Fruit fly (Drosophila melanogaster) whole organism, embryonic: ENCODE measurements around the gene Chchd2.

Experiments
- Bgb ChIP-seq: fragments of 200-800 bp; sonication (Bioruptor generic); IDR thresholded peaks from 2 replicates; pipeline ENCODE4 v1.3.6; 2022; ENCODE audit warnings: missing biosample characterization, missing genetic modification characterization; ENCODE audit not compliant: partially characterized antibody
- CG11456 ChIP-seq: fragments of 200-800 bp; sonication (Bioruptor generic); IDR thresholded peaks from 3 replicates; pipeline ENCODE4 v1.3.6; 2022; ENCODE audit warnings: missing biosample characterization, missing genetic modification characterization
- CG11504 ChIP-seq: fragments of 200-800 bp; sonication (Bioruptor generic); optimal IDR thresholded peaks from 3 replicates; lab custom pipeline; 2019; ENCODE audit warnings: missing biosample characterization, mild to moderate bottlenecking, missing genetic modification characterization, moderate library complexity
- CG12104 ChIP-seq: fragments of 200-800 bp; sonication (Bioruptor generic); optimal IDR thresholded peaks from 3 replicates; lab custom pipeline; 2016; ENCODE audit warnings: missing biosample characterization, missing genetic modification characterization
- CG12219 ChIP-seq: fragments of 200-800 bp; sonication (Bioruptor generic); optimal IDR thresholded peaks from 3 replicates; lab custom pipeline; 2018; ENCODE audit warnings: missing biosample characterization, mild to moderate bottlenecking, missing genetic modification characterization
- CG14667 ChIP-seq: fragments of 200-800 bp; sonication (Bioruptor generic); IDR thresholded peaks from 2 replicates; pipeline ENCODE4 v1.3.6; 2022; ENCODE audit warnings: missing biosample characterization, missing genetic modification characterization
- CG17186 ChIP-seq: fragments of 200-800 bp; sonication (Bioruptor generic); optimal IDR thresholded peaks from 3 replicates; lab custom pipeline; 2017; ENCODE audit warnings: missing biosample characterization, missing genetic modification reagents, missing genetic modification characterization
- CG17568 ChIP-seq: fragments of 200-800 bp; sonication (Bioruptor generic); optimal IDR thresholded peaks from 2 replicates; lab custom pipeline; 2018; ENCODE audit warnings: missing biosample characterization, mild to moderate bottlenecking, missing genetic modification characterization, moderate library complexity
- CG17912 ChIP-seq: fragments of 200-800 bp; sonication (Bioruptor generic); optimal IDR thresholded peaks from 2 replicates; lab custom pipeline; 2018; ENCODE audit warnings: missing biosample characterization, mild to moderate bottlenecking, missing genetic modification characterization
- CG2712 ChIP-seq: fragments of 200-800 bp; optimal IDR thresholded peaks from 3 replicates; lab custom pipeline; 2019; ENCODE audit warnings: missing biosample characterization, mild to moderate bottlenecking, missing genetic modification characterization, moderate library complexity
- CG3281 ChIP-seq: fragments of 200-800 bp; sonication (Bioruptor generic); optimal IDR thresholded peaks from 3 replicates; lab custom pipeline; 2017; ENCODE audit warnings: missing biosample characterization, mild to moderate bottlenecking, missing genetic modification characterization
- CG34224 ChIP-seq: fragments of 200-800 bp; sonication (Bioruptor generic); IDR thresholded peaks from 3 replicates; pipeline ENCODE4 v1.3.6; 2022; ENCODE audit warnings: missing biosample characterization, missing genetic modification characterization; ENCODE audit not compliant: partially characterized antibody
- CG3995 ChIP-seq: fragments of 200-800 bp; sonication (Bioruptor generic); optimal IDR thresholded peaks from 3 replicates; lab custom pipeline; 2016; ENCODE audit warnings: missing biosample characterization, missing genetic modification characterization
- CG4328 ChIP-seq: fragments of 200-800 bp; sonication (Bioruptor generic); optimal IDR thresholded peaks from 3 replicates; lab custom pipeline; 2017; ENCODE audit warnings: missing biosample characterization, missing genetic modification reagents, missing genetic modification characterization
- CG4424 ChIP-seq: fragments of 200-800 bp; sonication (Bioruptor generic); optimal IDR thresholded peaks from 3 replicates; lab custom pipeline; 2016; ENCODE audit warnings: missing biosample characterization, missing genetic modification characterization
- CG6254 ChIP-seq: fragments of 200-800 bp; sonication (Bioruptor generic); optimal IDR thresholded peaks from 3 replicates; lab custom pipeline; 2017; ENCODE audit warnings: mild to moderate bottlenecking, missing biosample characterization, missing genetic modification reagents, missing genetic modification characterization
- CG6272 ChIP-seq: fragments of 200-800 bp; sonication (Bioruptor generic); IDR thresholded peaks from 2 replicates; pipeline ENCODE4 v1.3.6; 2022; ENCODE audit warnings: missing biosample characterization, missing genetic modification characterization
- CG9609 ChIP-seq: fragments of 200-800 bp; sonication (Bioruptor generic); optimal IDR thresholded peaks from 3 replicates; lab custom pipeline; 2016; ENCODE audit warnings: missing biosample characterization, missing genetic modification characterization
- Dip2 ChIP-seq: fragments of 200-800 bp; sonication (Bioruptor generic); IDR thresholded peaks from 2 replicates; pipeline ENCODE4 v1.3.6; 2022; ENCODE audit warnings: missing biosample characterization, missing genetic modification characterization
- Fer2 ChIP-seq: fragments of 200-800 bp; sonication (Bioruptor generic); optimal IDR thresholded peaks from 2 replicates; lab custom pipeline; 2018; ENCODE audit warnings: missing biosample characterization, mild to moderate bottlenecking, missing genetic modification characterization, moderate library complexity
- Hand ChIP-seq: fragments of 200-800 bp; sonication (Bioruptor generic); optimal IDR thresholded peaks from 2 replicates; lab custom pipeline; 2017; ENCODE audit warnings: mild to moderate bottlenecking, missing biosample characterization, missing genetic modification reagents, missing genetic modification characterization
- HmgD ChIP-seq: fragments of 200-800 bp; sonication (Bioruptor generic); optimal IDR thresholded peaks from 3 replicates; lab custom pipeline; 2016; ENCODE audit warnings: missing biosample characterization, missing genetic modification characterization
- TFAM ChIP-seq: fragments of 200-800 bp; sonication (Bioruptor generic); optimal IDR thresholded peaks from 2 replicates; lab custom pipeline; 2017; ENCODE audit warnings: missing biosample characterization, missing genetic modification characterization, inconsistent platforms
- Usf ChIP-seq: fragments of 200-800 bp; sonication (Bioruptor generic); optimal IDR thresholded peaks from 2 replicates; lab custom pipeline; 2017; ENCODE audit warnings: missing genotype, missing biosample characterization, missing genetic modification characterization
- Xbp1 ChIP-seq: fragments of 200-800 bp; sonication (Bioruptor generic); optimal IDR thresholded peaks from 3 replicates; lab custom pipeline; 2016; ENCODE audit warnings: missing biosample characterization, mild to moderate bottlenecking, missing genetic modification characterization
- ap ChIP-seq: fragments of 200-800 bp; sonication (Bioruptor generic); IDR thresholded peaks from 2 replicates; pipeline ENCODE4 v1.3.6; 2022; ENCODE audit warnings: missing biosample characterization, missing genetic modification characterization
- br ChIP-seq: fragments of >200 bp; optimal IDR thresholded peaks from 2 replicates; lab custom pipeline; 2017
- bsh ChIP-seq, 2 experiments: fragments of 200-800 bp; sonication (Bioruptor generic); optimal IDR thresholded peaks; 2 replicates each; lab custom pipeline; 2017 to 2018; ENCODE audit warnings: mild to moderate bottlenecking in 2 of 2, missing biosample characterization in 2 of 2, missing genetic modification characterization in 2 of 2, moderate library complexity in 1 of 2
- fd64A ChIP-seq: fragments of 200-800 bp; sonication (Bioruptor generic); optimal IDR thresholded peaks from 3 replicates; lab custom pipeline; 2018; ENCODE audit warnings: missing biosample characterization, mild to moderate bottlenecking, missing genetic modification characterization
- gem ChIP-seq: fragments of 200-800 bp; sonication (Bioruptor generic); optimal IDR thresholded peaks from 2 replicates; lab custom pipeline; 2019; ENCODE audit warnings: missing biosample characterization, mild to moderate bottlenecking, missing genetic modification characterization, moderate library complexity
- her ChIP-seq: fragments of 200-800 bp; sonication (Bioruptor generic); optimal IDR thresholded peaks from 2 replicates; lab custom pipeline; 2016; ENCODE audit warnings: missing biosample characterization, missing genetic modification characterization
- hkb ChIP-seq, 2 experiments: fragments of 200-800 bp in 1 of 2; fragments of >200 bp in 1 of 2; sonication (Bioruptor generic) in 1 of 2; IDR thresholded peaks in 1 of 2; optimal IDR thresholded peaks in 1 of 2; 2 replicates each; pipeline versions ENCODE4 v1.3.6 to Lab custom; 2017 to 2022; ENCODE audit warnings: missing biosample characterization in 1 of 2, missing genetic modification characterization in 1 of 2
- kah ChIP-seq: fragments of 200-800 bp; sonication (Bioruptor generic); optimal IDR thresholded peaks from 2 replicates; lab custom pipeline; 2018; ENCODE audit warnings: missing biosample characterization, mild to moderate bottlenecking, missing genetic modification characterization
- knrl ChIP-seq: fragments of 200-800 bp; sonication (Bioruptor generic); IDR thresholded peaks from 3 replicates; pipeline ENCODE4 v1.3.6; 2022; ENCODE audit warnings: missing biosample characterization, missing genetic modification characterization; ENCODE audit not compliant: partially characterized antibody
- lmd ChIP-seq: fragments of 200-800 bp; sonication (Bioruptor generic); IDR thresholded peaks from 2 replicates; pipeline ENCODE4 v1.3.6; 2022; ENCODE audit warnings: missing biosample characterization, missing genetic modification characterization
- nau ChIP-seq: fragments of 200-800 bp; sonication (Bioruptor generic); optimal IDR thresholded peaks from 3 replicates; lab custom pipeline; 2017; ENCODE audit warnings: missing biosample characterization, mild to moderate bottlenecking, missing genetic modification characterization, missing genetic modification reagents
- nmo ChIP-seq: fragments of 200-800 bp; sonication (Bioruptor generic); optimal IDR thresholded peaks from 2 replicates; lab custom pipeline; 2018; ENCODE audit warnings: missing biosample characterization, mild to moderate bottlenecking, missing genetic modification characterization, moderate library complexity
- pzg ChIP-seq: fragments of 200-800 bp; sonication (Bioruptor generic); optimal IDR thresholded peaks from 3 replicates; lab custom pipeline; 2018; ENCODE audit warnings: missing biosample characterization, mild to moderate bottlenecking, missing genetic modification characterization, moderate library complexity
- ranshi ChIP-seq: fragments of 200-800 bp; sonication (Bioruptor generic); IDR thresholded peaks from 2 replicates; pipeline ENCODE4 v1.3.6; 2022; ENCODE audit warnings: missing biosample characterization, missing genetic modification characterization
- scrt ChIP-seq: fragments of 200-800 bp; sonication (Bioruptor generic); optimal IDR thresholded peaks from 2 replicates; lab custom pipeline; 2018; ENCODE audit warnings: missing biosample characterization, mild to moderate bottlenecking, missing genetic modification characterization, moderate library complexity
- sens-2 ChIP-seq: fragments of 200-800 bp; sonication (Bioruptor generic); IDR thresholded peaks from 2 replicates; pipeline ENCODE4 v1.3.6; 2022; ENCODE audit warnings: missing biosample characterization, missing genetic modification characterization
- sisA ChIP-seq: fragments of 200-800 bp; sonication (Bioruptor generic); IDR thresholded peaks from 2 replicates; pipeline ENCODE4 v1.3.6; 2022; ENCODE audit warnings: missing biosample characterization, missing genetic modification characterization
- so ChIP-seq: fragments of 200-800 bp; sonication (Bioruptor generic); IDR thresholded peaks from 3 replicates; pipeline ENCODE4 v1.3.6; 2022; ENCODE audit warnings: missing biosample characterization, missing genetic modification characterization
- tup ChIP-seq: fragments of 200-800 bp; sonication (Bioruptor generic); optimal IDR thresholded peaks from 2 replicates; lab custom pipeline; 2016; ENCODE audit warnings: missing biosample characterization, mild to moderate bottlenecking, missing genetic modification characterization, moderate library complexity
- tx ChIP-seq: fragments of 200-800 bp; sonication (Bioruptor generic); optimal IDR thresholded peaks from 2 replicates; lab custom pipeline; 2016; ENCODE audit warnings: missing biosample characterization, missing genetic modification characterization
- vvl ChIP-seq: fragments of 200-800 bp; sonication (Bioruptor generic); IDR thresholded peaks from 2 replicates; pipeline ENCODE4 v1.3.6; 2022; ENCODE audit warnings: missing biosample characterization, missing genetic modification characterization
- zen ChIP-seq: fragments of 200-800 bp; sonication (Bioruptor generic); optimal IDR thresholded peaks from 3 replicates; lab custom pipeline; 2018; ENCODE audit warnings: missing biosample characterization, mild to moderate bottlenecking, missing genetic modification characterization, moderate library complexity
- zfh1 ChIP-seq: fragments of 200-800 bp; sonication (Bioruptor generic); IDR thresholded peaks from 3 replicates; pipeline ENCODE4 v1.3.6; 2022; ENCODE audit warnings: missing biosample characterization, missing genetic modification characterization

The Chchd2 gene

DNA sequence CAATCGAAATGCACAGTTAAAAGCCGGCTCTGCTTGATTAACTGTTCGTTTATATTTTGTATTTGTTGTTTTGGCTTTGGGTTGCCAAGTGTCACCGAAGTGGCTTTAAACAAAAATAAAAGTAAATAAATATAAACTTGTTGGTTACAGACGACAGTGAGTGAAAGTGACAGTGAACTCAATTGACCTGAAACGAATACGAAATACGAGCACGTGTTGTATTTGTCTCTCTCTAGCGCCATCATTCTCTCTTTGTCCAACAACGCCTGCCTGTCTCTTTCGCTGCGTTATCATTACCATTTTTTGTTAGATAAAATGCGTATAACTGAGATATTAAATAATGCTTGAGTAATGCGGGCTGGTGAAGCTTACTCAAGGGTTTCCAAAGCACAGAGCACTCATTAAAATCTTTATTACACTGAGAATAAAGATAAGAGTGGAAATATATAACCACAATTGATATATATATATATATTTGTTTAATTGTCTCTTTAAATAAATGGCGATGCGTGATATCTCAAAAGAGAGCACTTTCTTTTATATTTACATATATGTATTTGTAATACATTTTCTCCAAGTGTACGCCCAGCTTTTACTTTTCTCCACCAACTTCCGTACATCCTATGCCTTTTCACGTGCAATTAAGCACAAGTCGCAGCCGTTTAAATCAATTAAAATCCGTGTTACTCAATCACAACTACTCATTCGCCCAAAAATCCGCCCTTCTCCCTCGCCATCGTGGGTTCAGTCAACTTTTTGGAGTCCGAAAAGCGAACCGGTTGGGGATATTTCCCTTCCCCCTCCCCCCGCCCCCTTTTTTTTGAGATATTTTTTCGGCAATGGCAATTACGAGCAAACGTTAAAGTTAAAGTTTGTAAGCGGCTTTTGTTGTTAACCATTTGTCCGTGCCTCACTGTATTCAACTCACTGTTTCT lies 32.7 kb downstream of the Chchd2 start (continued):
- no peak for TF ChIP-seq knrl (GFP tag; lab: Robert Waterston, UW)
- peak; percentile 6 for TF ChIP-seq zen (tag; lab: Kevin White, UChicago)
- TF ChIP-seq ap = no peak
- no peak for TF ChIP-seq CG12219
- no peak for TF ChIP-seq kah
- TF ChIP-seq CG2712 = peak; percentile 57
- TF ChIP-seq CG4424 = peak; percentile 42
- TF ChIP-seq bsh (GFP tag; optimal IDR thresholded peaks at IDR 0.05; lab: Kevin White, UChicago) = peak in 1 of 2 experiments; percentile 44
- no peak for TF ChIP-seq Hand (GFP tag; lab: Kevin White, UChicago)
- TF ChIP-seq CG6272 = no peak
- peak; percentile 24; the same call in 1 of the 2 replicates for TF ChIP-seq lmd
- no peak for TF ChIP-seq CG12104 (GFP tag; lab: Kevin White, UChicago)
- no peak for TF ChIP-seq Usf
- TF ChIP-seq CG14667 (GFP tag; lab: Robert Waterston, UW) = no peak
- no peak for TF ChIP-seq CG17186 (GFP tag; lab: Kevin White, UChicago)
- no peak for TF ChIP-seq tx (GFP tag; lab: Kevin White, UChicago)
- no peak for TF ChIP-seq tup
- TF ChIP-seq Fer2 (tag; lab: Kevin White, UChicago) = no peak
- no peak for TF ChIP-seq sens-2
- TF ChIP-seq vvl (GFP tag; lab: Robert Waterston, UW) = peak; percentile 63
- peak; percentile 12 for TF ChIP-seq CG3281
- no peak for TF ChIP-seq CG11456
- TF ChIP-seq sisA (GFP tag; lab: Robert Waterston, UW) = peak; percentile 34; the same call in 1 of the 2 replicates
- TF ChIP-seq CG4328 (GFP tag; lab: Kevin White, UChicago) = no peak
- peak; percentile 18 for TF ChIP-seq Xbp1
- no peak for TF ChIP-seq HmgD (GFP tag; lab: Kevin White, UChicago)
- no peak for TF ChIP-seq her (GFP tag; lab: Kevin White, UChicago)
- TF ChIP-seq nmo (GFP tag; lab: Kevin White, UChicago) = peak; percentile 34
- TF ChIP-seq Dip2 = no peak
- no peak for TF ChIP-seq CG34224
- no peak for TF ChIP-seq CG3995
- TF ChIP-seq scrt (GFP tag; lab: Kevin White, UChicago) = no peak
- no peak for TF ChIP-seq CG9609
- no peak for TF ChIP-seq TFAM (GFP tag; lab: Kevin White, UChicago)
- TF ChIP-seq CG6254 (GFP tag; lab: Kevin White, UChicago) = no peak
- peak; percentile 61 for TF ChIP-seq CG11504 (tag; lab: Kevin White, UChicago)
- no peak for TF ChIP-seq so
- TF ChIP-seq pzg = no peak
- TF ChIP-seq CG17912 (GFP tag; lab: Kevin White, UChicago) = no peak
- TF ChIP-seq CG17568 (GFP tag; lab: Kevin White, UChicago) = no peak
- TF ChIP-seq gem = peak; percentile 59
- TF ChIP-seq Bgb (GFP tag; lab: Robert Waterston, UW) = no peak
- TF ChIP-seq hkb (optimal IDR thresholded peaks at IDR 0.05; lab: Kevin White, UChicago) = no peak
- peak; percentile 52; the same call in 1 of the 2 replicates for TF ChIP-seq hkb (GFP tag; IDR thresholded peaks at IDR 0.05; lab: Robert Waterston, UW)
- no peak for TF ChIP-seq br (lab: Kevin White, UChicago)
- TF ChIP-seq zfh1 = 0 out of 3 replicates have a peak, but pooled peaks have one; percentile 15
- TF ChIP-seq ranshi (GFP tag; lab: Robert Waterston, UW) = peak; percentile 31; the same call in 1 of the 2 replicates
- TF ChIP-seq fd64A (GFP tag; lab: Kevin White, UChicago) = no peak
- TF ChIP-seq nau = no peak
